Worm (Caenorhabditis elegans) whole organism, L3 larva: ENCODE data around the gene clec-227.

Experiments used
- R02D3.7 ChIP-seq: fragments of 150-350 bp; optimal IDR thresholded peaks from 2 replicates; lab custom pipeline; 2014; ENCODE audit warnings: missing biosample characterization, missing genetic modification characterization
- aly-2 ChIP-seq: fragments of 150-350 bp; optimal IDR thresholded peaks from 2 replicates; lab custom pipeline; 2014; ENCODE audit warnings: missing biosample characterization, missing genetic modification characterization
- ama-1 ChIP-seq: fragments of 150-350 bp; optimal IDR thresholded peaks from 2 replicates; lab custom pipeline; 2018
- ceh-82 ChIP-seq: fragments of 150-350 bp; optimal IDR thresholded peaks from 2 replicates; lab custom pipeline; 2014; ENCODE audit warnings: missing biosample characterization, missing genetic modification characterization
- mml-1 ChIP-seq: fragments of 150-350 bp; sonication (generic microtip); optimal IDR thresholded peaks from 3 replicates; lab custom pipeline; 2014; ENCODE audit warnings: missing biosample characterization, missing genetic modification characterization
- nhr-12 ChIP-seq: fragments of 150-350 bp; optimal IDR thresholded peaks from 2 replicates; lab custom pipeline; 2014; ENCODE audit warnings: missing biosample characterization, missing genetic modification characterization
- nhr-237 ChIP-seq: fragments of 150-350 bp; optimal IDR thresholded peaks from 2 replicates; lab custom pipeline; 2014; ENCODE audit warnings: missing biosample characterization, missing genetic modification characterization
- unc-62 ChIP-seq: fragments of 150-350 bp; sonication (generic microtip); optimal IDR thresholded peaks from 4 replicates; lab custom pipeline; 2014; ENCODE audit warnings: missing biosample characterization, missing genetic modification reagents, missing genetic modification characterization
- ztf-4 ChIP-seq: fragments of 150-350 bp; optimal IDR thresholded peaks from 2 replicates; lab custom pipeline; 2014; ENCODE audit warnings: missing biosample characterization, missing genetic modification characterization

- TF ChIP-seq mml-1 (tag; lab: Kevin White, UChicago), result no peak
- no peak for TF ChIP-seq unc-62
- no peak for TF ChIP-seq nhr-12 (tag; lab: Kevin White, UChicago)
- no peak for TF ChIP-seq aly-2 (tag; lab: Kevin White, UChicago)
- no peak for TF ChIP-seq ceh-82 (tag; lab: Kevin White, UChicago)
- no peak for TF ChIP-seq R02D3.7 (tag; lab: Kevin White, UChicago)
- no peak for TF ChIP-seq nhr-237 (tag; lab: Kevin White, UChicago)
- TF ChIP-seq ztf-4 (tag; lab: Kevin White, UChicago), result no peak
- no peak for TF ChIP-seq ama-1 (lab: Kevin White, UChicago)
These were observed 36.2 kb downstream of the clec-227 start for ce11 chrV:14508556-14508955.
